Fruit fly (Drosophila melanogaster) whole organism, embryonic: ENCODE data around the gene CG6345.

Experiments
- Atf3 ChIP-seq: fragments of 200-800 bp; sonication (Bioruptor generic); optimal IDR thresholded peaks from 3 replicates; lab custom pipeline; 2016; ENCODE audit warnings: missing biosample characterization, missing genetic modification characterization
- Awh ChIP-seq: fragments of 200-800 bp; sonication (Bioruptor generic); IDR thresholded peaks from 2 replicates; pipeline ENCODE4, ENCODE4 v1.3.6; 2022; ENCODE audit warnings: missing biosample characterization, missing genetic modification characterization
- CG10431 ChIP-seq: fragments of 200-800 bp; sonication (Bioruptor generic); optimal IDR thresholded peaks from 3 replicates; lab custom pipeline; 2018; ENCODE audit warnings: missing biosample characterization, mild to moderate bottlenecking, missing genetic modification characterization
- CG10565 ChIP-seq: fragments of 200-800 bp; sonication (Bioruptor generic); optimal IDR thresholded peaks from 3 replicates; lab custom pipeline; 2016; ENCODE audit warnings: missing biosample characterization, mild to moderate bottlenecking, missing genetic modification characterization
- CG11398 ChIP-seq: fragments of 200-800 bp; sonication (Bioruptor generic); optimal IDR thresholded peaks from 2 replicates; lab custom pipeline; 2016; ENCODE audit warnings: missing biosample characterization, missing genetic modification characterization
- CG12236 ChIP-seq: fragments of 200-800 bp; sonication (Bioruptor generic); optimal IDR thresholded peaks from 2 replicates; lab custom pipeline; 2016; ENCODE audit warnings: missing biosample characterization, missing genetic modification characterization
- CG14014 ChIP-seq: fragments of 200-800 bp; sonication (Bioruptor generic); IDR thresholded peaks from 2 replicates; pipeline ENCODE4 v1.3.6; 2022; ENCODE audit warnings: missing biosample characterization, missing genetic modification characterization
- CG14965 ChIP-seq: fragments of 200-800 bp; sonication (Bioruptor generic); optimal IDR thresholded peaks from 2 replicates; lab custom pipeline; 2016; ENCODE audit warnings: missing biosample characterization, missing genetic modification characterization, borderline replicate concordance
- CG15479 ChIP-seq: fragments of 200-800 bp; sonication (Bioruptor generic); optimal IDR thresholded peaks from 3 replicates; lab custom pipeline; 2019; ENCODE audit warnings: missing biosample characterization, mild to moderate bottlenecking, missing genetic modification characterization, moderate library complexity
- CG2199 ChIP-seq: fragments of 200-800 bp; sonication (Bioruptor generic); IDR thresholded peaks from 3 replicates; pipeline ENCODE4 v1.3.6; 2022; ENCODE audit warnings: missing biosample characterization, missing genetic modification characterization
- CG2889 ChIP-seq: fragments of 200-800 bp; sonication (Bioruptor generic); IDR thresholded peaks from 3 replicates; pipeline ENCODE4 v1.3.6; 2022; ENCODE audit warnings: missing biosample characterization, missing genetic modification characterization
- CG31365 ChIP-seq: fragments of 200-800 bp; sonication (Bioruptor generic); optimal IDR thresholded peaks from 2 replicates; lab custom pipeline; 2018; ENCODE audit warnings: missing biosample characterization, mild to moderate bottlenecking, missing genetic modification characterization
- CG32767 ChIP-seq: fragments of 200-800 bp; sonication (Bioruptor generic); IDR thresholded peaks from 2 replicates; pipeline ENCODE4 v1.3.6; 2022; ENCODE audit warnings: missing biosample characterization, missing genetic modification characterization
- CG3407 ChIP-seq: fragments of 200-800 bp; sonication (Bioruptor generic); optimal IDR thresholded peaks from 2 replicates; lab custom pipeline; 2018; ENCODE audit warnings: missing biosample characterization, mild to moderate bottlenecking, missing genetic modification characterization
- CG34422 ChIP-seq: fragments of 200-800 bp; sonication (Bioruptor generic); IDR thresholded peaks from 3 replicates; pipeline ENCODE4 v1.3.6; 2022; ENCODE audit warnings: missing biosample characterization, missing genetic modification characterization
- CG3726 ChIP-seq: fragments of 200-800 bp; sonication (Bioruptor generic); IDR thresholded peaks from 3 replicates; pipeline ENCODE4, ENCODE4 v1.3.6; 2022; ENCODE audit warnings: missing biosample characterization, missing genetic modification characterization
- CG7357 ChIP-seq: fragments of 200-800 bp; sonication (Bioruptor generic); IDR thresholded peaks from 3 replicates; pipeline ENCODE4 v1.3.6; 2022; ENCODE audit warnings: missing biosample characterization, missing genetic modification characterization
- CG8765 ChIP-seq: fragments of 200-800 bp; sonication (Bioruptor generic); IDR thresholded peaks from 2 replicates; pipeline ENCODE4 v1.3.6; 2022; ENCODE audit warnings: missing biosample characterization, missing genetic modification characterization
- CG9876 ChIP-seq: fragments of 200-800 bp; sonication (Bioruptor generic); optimal IDR thresholded peaks from 2 replicates; lab custom pipeline; 2016; ENCODE audit warnings: missing biosample characterization, missing genetic modification characterization
- CHES-1-like ChIP-seq: fragments of 200-800 bp; sonication (Bioruptor generic); optimal IDR thresholded peaks from 2 replicates; lab custom pipeline; 2016; ENCODE audit warnings: missing biosample characterization, missing genetic modification characterization
- CTCF ChIP-seq: fragments of 200-800 bp; sonication (Bioruptor generic); optimal IDR thresholded peaks from 2 replicates; lab custom pipeline; 2017; ENCODE audit warnings: missing biosample characterization, mild to moderate bottlenecking, missing genetic modification characterization, moderate library complexity
- D ChIP-seq, 2 experiments: fragments of 200-800 bp in 1 of 2; fragments of >200 bp in 1 of 2; sonication (Bioruptor generic) in 1 of 2; optimal IDR thresholded peaks; 2 replicates in 1 of 2; 3 replicates in 1 of 2; lab custom pipeline; 2017; ENCODE audit warnings: mild to moderate bottlenecking in 1 of 2, missing biosample characterization in 1 of 2, missing genetic modification characterization in 1 of 2, missing genetic modification reagents in 1 of 2
- Doc2 ChIP-seq: fragments of 200-800 bp; sonication (Bioruptor generic); IDR thresholded peaks from 2 replicates; pipeline ENCODE4 v1.3.6; 2022; ENCODE audit warnings: missing biosample characterization, missing genetic modification characterization
- HmgZ ChIP-seq: fragments of 200-800 bp; sonication (Bioruptor generic); optimal IDR thresholded peaks from 2 replicates; lab custom pipeline; 2018; ENCODE audit warnings: missing biosample characterization, mild to moderate bottlenecking, missing genetic modification characterization
- Hmx ChIP-seq: fragments of 200-800 bp; sonication (Bioruptor generic); optimal IDR thresholded peaks from 2 replicates; lab custom pipeline; 2016; ENCODE audit warnings: missing biosample characterization, missing genetic modification characterization
- MBD-R2 ChIP-seq: fragments of 200-800 bp; sonication (Bioruptor generic); IDR thresholded peaks from 2 replicates; pipeline ENCODE4 v1.3.6; 2022; ENCODE audit warnings: missing biosample characterization, missing genetic modification characterization
- NFAT ChIP-seq: fragments of 200-800 bp; sonication (Bioruptor generic); IDR thresholded peaks from 2 replicates; pipeline ENCODE4 v1.3.6; 2022; ENCODE audit warnings: missing biosample characterization, missing genetic modification characterization
- Nf-YB ChIP-seq: fragments of 200-800 bp; sonication (Bioruptor generic); optimal IDR thresholded peaks from 3 replicates; lab custom pipeline; 2019; ENCODE audit warnings: missing biosample characterization, mild to moderate bottlenecking, missing genetic modification characterization, moderate library complexity
- Nf-YC ChIP-seq: fragments of 200-800 bp; optimal IDR thresholded peaks from 3 replicates; lab custom pipeline; 2019; ENCODE audit warnings: missing biosample characterization, mild to moderate bottlenecking, missing genetic modification characterization, moderate library complexity
- TFAM ChIP-seq: fragments of 200-800 bp; sonication (Bioruptor generic); optimal IDR thresholded peaks from 2 replicates; lab custom pipeline; 2017; ENCODE audit warnings: missing biosample characterization, missing genetic modification characterization, inconsistent platforms
- YL-1 ChIP-seq: fragments of 200-800 bp; sonication (Bioruptor generic); optimal IDR thresholded peaks from 3 replicates; lab custom pipeline; 2017; ENCODE audit warnings: missing biosample characterization, mild to moderate bottlenecking, missing genetic modification characterization
- ac ChIP-seq: fragments of 200-800 bp; sonication (Bioruptor generic); optimal IDR thresholded peaks from 3 replicates; lab custom pipeline; 2017; ENCODE audit warnings: missing biosample characterization, mild to moderate bottlenecking, missing genetic modification characterization
- ap ChIP-seq: fragments of 200-800 bp; sonication (Bioruptor generic); IDR thresholded peaks from 2 replicates; pipeline ENCODE4 v1.3.6; 2022; ENCODE audit warnings: missing biosample characterization, missing genetic modification characterization
- btn ChIP-seq: fragments of 200-800 bp; sonication (Bioruptor generic); optimal IDR thresholded peaks from 2 replicates; lab custom pipeline; 2016; ENCODE audit warnings: missing biosample characterization, missing genetic modification characterization
- crc ChIP-seq: fragments of 200-800 bp; sonication (Bioruptor generic); optimal IDR thresholded peaks from 2 replicates; lab custom pipeline; 2016; ENCODE audit warnings: missing biosample characterization, missing genetic modification characterization
- cwo ChIP-seq: fragments of 200-800 bp; sonication (Bioruptor generic); optimal IDR thresholded peaks from 3 replicates; lab custom pipeline; 2017; ENCODE audit warnings: missing biosample characterization, missing genetic modification characterization, mild to moderate bottlenecking, moderate library complexity, missing genetic modification reagents
- emc ChIP-seq: fragments of 200-800 bp; sonication (Bioruptor generic); optimal IDR thresholded peaks from 2 replicates; lab custom pipeline; 2016; ENCODE audit warnings: missing biosample characterization, missing genetic modification characterization
- fd96Cb ChIP-seq: fragments of 200-800 bp; sonication (Bioruptor generic); optimal IDR thresholded peaks from 2 replicates; lab custom pipeline; 2018; ENCODE audit warnings: missing biosample characterization, mild to moderate bottlenecking, missing genetic modification characterization, moderate library complexity
- fu2 ChIP-seq: fragments of 200-800 bp; sonication (Bioruptor generic); optimal IDR thresholded peaks from 2 replicates; lab custom pipeline; 2016; ENCODE audit warnings: missing biosample characterization, missing genetic modification characterization
- jing ChIP-seq: fragments of 200-800 bp; sonication (Bioruptor generic); optimal IDR thresholded peaks from 2 replicates; lab custom pipeline; 2018; ENCODE audit warnings: missing biosample characterization, mild to moderate bottlenecking, missing genetic modification characterization
- lilli ChIP-seq: fragments of 200-800 bp; sonication (Bioruptor generic); optimal IDR thresholded peaks from 3 replicates; lab custom pipeline; 2016; ENCODE audit warnings: missing biosample characterization, missing genetic modification characterization
- otp ChIP-seq: fragments of 200-800 bp; sonication (Bioruptor generic); IDR thresholded peaks from 3 replicates; pipeline ENCODE4, ENCODE4 v1.3.6; 2022; ENCODE audit warnings: missing biosample characterization, missing genetic modification characterization
- pzg ChIP-seq: fragments of 200-800 bp; sonication (Bioruptor generic); optimal IDR thresholded peaks from 3 replicates; lab custom pipeline; 2018; ENCODE audit warnings: missing biosample characterization, mild to moderate bottlenecking, missing genetic modification characterization, moderate library complexity
- sima ChIP-seq: fragments of 200-800 bp; sonication (Bioruptor generic); optimal IDR thresholded peaks from 2 replicates; lab custom pipeline; 2016; ENCODE audit warnings: missing biosample characterization, missing genetic modification characterization
- slbo ChIP-seq: fragments of 200-800 bp; sonication (Bioruptor generic); IDR thresholded peaks from 2 replicates; pipeline ENCODE4 v1.3.6; 2022; ENCODE audit warnings: missing biosample characterization, missing genetic modification characterization
- ssp ChIP-seq: fragments of 200-800 bp; sonication (Bioruptor generic); IDR thresholded peaks from 2 replicates; pipeline ENCODE4 v1.3.6; 2022; ENCODE audit warnings: missing biosample characterization, missing genetic modification characterization
- stc ChIP-seq: fragments of 200-800 bp; sonication (Bioruptor generic); IDR thresholded peaks from 2 replicates; pipeline ENCODE4 v1.3.6; 2022; ENCODE audit warnings: missing biosample characterization, missing genetic modification characterization
- stwl ChIP-seq: fragments of 200-800 bp; sonication (Bioruptor generic); optimal IDR thresholded peaks from 3 replicates; lab custom pipeline; 2018; ENCODE audit warnings: missing biosample characterization, mild to moderate bottlenecking, missing genetic modification characterization, moderate library complexity
- tgo ChIP-seq: fragments of 200-800 bp; sonication (Bioruptor generic); IDR thresholded peaks from 3 replicates; pipeline ENCODE4 v1.3.6; 2022; ENCODE audit warnings: missing biosample characterization, missing genetic modification characterization
- twi ChIP-seq: fragments of 200-800 bp; optimal IDR thresholded peaks from 2 replicates; lab custom pipeline; 2019; ENCODE audit warnings: missing biosample characterization, mild to moderate bottlenecking, missing genetic modification characterization, moderate library complexity
- wdn ChIP-seq: fragments of 200-800 bp; sonication (Bioruptor generic); IDR thresholded peaks from 2 replicates; pipeline ENCODE4 v1.3.6; 2022; ENCODE audit warnings: missing biosample characterization, missing genetic modification characterization

Gene CG6345

dm6 chr3R:10393654-10394367 is 22.0 kb downstream of the CG6345 start (continued):
- TF ChIP-seq CG11398 (peak; percentile 68), HmgZ (tag; lab: Kevin White, UChicago) (peak; percentile 59), Doc2 (GFP tag; lab: Robert Waterston, UW) (no peak), CG15479 (GFP tag; lab: Kevin White, UChicago) (no peak), twi (tag; lab: Kevin White, UChicago) (peak; percentile 57), Nf-YC (tag; lab: Kevin White, UChicago) (peak; percentile 55), ssp (peak; percentile 66; the same call in 1 of the 2 replicates), jing (GFP tag; lab: Kevin White, UChicago) (peak; percentile 48), stc (peak; percentile 88), CG3726 (peak; percentile 67; the same call in 2 of the 3 replicates), fu2 (GFP tag; lab: Kevin White, UChicago) (peak; percentile 66), CG34422 (peak; percentile 90; the same call in 2 of the 3 replicates), ac (GFP tag; lab: Kevin White, UChicago) (no peak), Awh (peak; percentile 82), CG2889 (GFP tag; lab: Robert Waterston, UW) (peak; percentile 82), CG7357 (GFP tag; lab: Robert Waterston, UW) (peak; percentile 75), D (optimal IDR thresholded peaks at IDR 0.05; lab: Kevin White, UChicago) (no peak), D (GFP tag; optimal IDR thresholded peaks at IDR 0.05; lab: Kevin White, UChicago) (peak; percentile 45), YL-1 (GFP tag; lab: Kevin White, UChicago) (peak; percentile 40), emc (GFP tag; lab: Kevin White, UChicago) (peak; percentile 71), stwl (tag; lab: Kevin White, UChicago) (no peak), TFAM (GFP tag; lab: Kevin White, UChicago) (peak; percentile 23), slbo (GFP tag; lab: Robert Waterston, UW) (peak; percentile 91), Atf3 (GFP tag; lab: Kevin White, UChicago) (peak; percentile 71), CG31365 (tag; lab: Kevin White, UChicago) (peak; percentile 37), otp (peak; percentile 73; the same call in 1 of the 3 replicates), CTCF (GFP tag; lab: Kevin White, UChicago) (no peak), CG14014 (GFP tag; lab: Robert Waterston, UW) (peak; percentile 93), sima (peak; percentile 4), CG32767 (peak; percentile 89), CG3407 (GFP tag; lab: Kevin White, UChicago) (peak; percentile 65), btn (peak; percentile 52), CG10431 (GFP tag; lab: Kevin White, UChicago) (no peak), CG12236 (peak; percentile 64), CHES-1-like (GFP tag; lab: Kevin White, UChicago) (peak; percentile 78), CG14965 (GFP tag; lab: Kevin White, UChicago) (no peak), pzg (GFP tag; lab: Kevin White, UChicago) (no peak), fd96Cb (tag; lab: Kevin White, UChicago) (peak; percentile 78), CG10565 (GFP tag; lab: Kevin White, UChicago) (no peak), Hmx (no peak), CG9876 (GFP tag; lab: Kevin White, UChicago) (no peak), tgo (GFP tag; lab: Robert Waterston, UW) (peak; percentile 90), cwo (GFP tag; lab: Kevin White, UChicago) (no peak), CG2199 (GFP tag; lab: Robert Waterston, UW) (no peak), CG8765 (GFP tag; lab: Robert Waterston, UW) (no peak), MBD-R2 (GFP tag; lab: Robert Waterston, UW) (peak; percentile 63), lilli (GFP tag; lab: Kevin White, UChicago) (peak; percentile 75), ap (peak; percentile 86), wdn (peak; percentile 80), Nf-YB (GFP tag; lab: Kevin White, UChicago) (peak; percentile 57), NFAT (GFP tag; lab: Robert Waterston, UW) (peak; percentile 69), crc (GFP tag; lab: Kevin White, UChicago) (peak; percentile 60)
